Fruit fly (Drosophila melanogaster) whole organism, embryonic: Measurements from ENCODE around the gene lva.

Source experiments
- B-H1 ChIP-seq: fragments of 200-800 bp; sonication (Bioruptor generic); IDR thresholded peaks from 3 replicates; pipeline ENCODE4 v1.3.6; 2022; ENCODE audit warnings: missing biosample characterization, missing genetic modification characterization
- Blimp-1 ChIP-seq: fragments of 200-800 bp; sonication (Bioruptor generic); optimal IDR thresholded peaks from 3 replicates; lab custom pipeline; 2018; ENCODE audit warnings: missing biosample characterization, missing genetic modification characterization, mild to moderate bottlenecking, moderate library complexity, missing genetic modification reagents
- CG11247 ChIP-seq: fragments of 200-800 bp; sonication (Bioruptor generic); IDR thresholded peaks from 2 replicates; pipeline ENCODE4 v1.3.6; 2022; ENCODE audit warnings: missing biosample characterization, missing genetic modification characterization
- CG1233 ChIP-seq: fragments of 200-800 bp; sonication (Bioruptor generic); optimal IDR thresholded peaks from 4 replicates; lab custom pipeline; 2018; ENCODE audit warnings: missing biosample characterization, mild to moderate bottlenecking, missing genetic modification characterization
- CG12391 ChIP-seq: fragments of 200-800 bp; sonication (Bioruptor generic); optimal IDR thresholded peaks from 3 replicates; lab custom pipeline; 2018; ENCODE audit warnings: missing biosample characterization, mild to moderate bottlenecking, missing genetic modification characterization, moderate library complexity
- CG12769 ChIP-seq: fragments of 200-800 bp; sonication (Bioruptor generic); optimal IDR thresholded peaks from 2 replicates; lab custom pipeline; 2019; ENCODE audit warnings: missing biosample characterization, mild to moderate bottlenecking, missing genetic modification characterization, moderate library complexity
- CG13894 ChIP-seq: fragments of 200-800 bp; sonication (Bioruptor generic); optimal IDR thresholded peaks from 3 replicates; lab custom pipeline; 2018; ENCODE audit warnings: missing biosample characterization, mild to moderate bottlenecking, missing genetic modification characterization, moderate library complexity
- CG15514 ChIP-seq: fragments of 200-800 bp; sonication (Bioruptor generic); optimal IDR thresholded peaks from 3 replicates; lab custom pipeline; 2017; ENCODE audit warnings: missing biosample characterization, missing genetic modification characterization, mild to moderate bottlenecking, moderate library complexity, missing genetic modification reagents
- CG15696 ChIP-seq: fragments of 200-800 bp; sonication (Bioruptor generic); optimal IDR thresholded peaks from 2 replicates; lab custom pipeline; 2019; ENCODE audit warnings: missing biosample characterization, mild to moderate bottlenecking, missing genetic modification characterization, moderate library complexity
- CG16815 ChIP-seq: fragments of 200-800 bp; sonication (Bioruptor generic); optimal IDR thresholded peaks from 3 replicates; lab custom pipeline; 2017; ENCODE audit warnings: missing biosample characterization, mild to moderate bottlenecking, missing genetic modification characterization
- CG17385 ChIP-seq: fragments of 200-800 bp; sonication (Bioruptor generic); optimal IDR thresholded peaks from 3 replicates; lab custom pipeline; 2018; ENCODE audit warnings: missing biosample characterization, mild to moderate bottlenecking, missing genetic modification characterization
- CG18476 ChIP-seq: fragments of 200-800 bp; sonication (Bioruptor generic); optimal IDR thresholded peaks from 2 replicates; lab custom pipeline; 2016; ENCODE audit warnings: missing biosample characterization, mild to moderate bottlenecking, missing genetic modification characterization
- CG2120 ChIP-seq: fragments of 200-800 bp; sonication (Bioruptor generic); optimal IDR thresholded peaks from 3 replicates; lab custom pipeline; 2016; ENCODE audit warnings: missing biosample characterization, missing genetic modification characterization
- CG2202 ChIP-seq: fragments of 200-800 bp; sonication (Bioruptor generic); optimal IDR thresholded peaks from 2 replicates; lab custom pipeline; 2018; ENCODE audit warnings: missing biosample characterization, mild to moderate bottlenecking, missing genetic modification characterization
- CG3281 ChIP-seq: fragments of 200-800 bp; sonication (Bioruptor generic); optimal IDR thresholded peaks from 3 replicates; lab custom pipeline; 2017; ENCODE audit warnings: missing biosample characterization, mild to moderate bottlenecking, missing genetic modification characterization
- CG33213 ChIP-seq: fragments of 200-800 bp; sonication (Bioruptor generic); optimal IDR thresholded peaks from 3 replicates; lab custom pipeline; 2016; ENCODE audit warnings: missing biosample characterization, missing genetic modification characterization
- CG4424 ChIP-seq: fragments of 200-800 bp; sonication (Bioruptor generic); optimal IDR thresholded peaks from 3 replicates; lab custom pipeline; 2016; ENCODE audit warnings: missing biosample characterization, missing genetic modification characterization
- CG5953 ChIP-seq: fragments of 200-800 bp; sonication (Bioruptor generic); IDR thresholded peaks from 2 replicates; pipeline ENCODE4 v1.3.6; 2022; ENCODE audit warnings: missing biosample characterization, missing genetic modification characterization
- CG7786 ChIP-seq: fragments of 200-800 bp; sonication (Bioruptor generic); optimal IDR thresholded peaks from 2 replicates; lab custom pipeline; 2016; ENCODE audit warnings: missing biosample characterization, missing genetic modification characterization
- CG9609 ChIP-seq: fragments of 200-800 bp; sonication (Bioruptor generic); optimal IDR thresholded peaks from 3 replicates; lab custom pipeline; 2016; ENCODE audit warnings: missing biosample characterization, missing genetic modification characterization
- CG9797 ChIP-seq: fragments of 200-800 bp; sonication (Bioruptor generic); optimal IDR thresholded peaks from 3 replicates; lab custom pipeline; 2018; ENCODE audit warnings: missing biosample characterization, mild to moderate bottlenecking, missing genetic modification characterization
- CG9817 ChIP-seq: fragments of 200-800 bp; sonication (Bioruptor generic); optimal IDR thresholded peaks from 2 replicates; lab custom pipeline; 2018; ENCODE audit warnings: missing biosample characterization, mild to moderate bottlenecking, missing genetic modification characterization, moderate library complexity
- CrebB ChIP-seq: fragments of 200-800 bp; sonication (Bioruptor generic); optimal IDR thresholded peaks from 3 replicates; lab custom pipeline; 2018; ENCODE audit warnings: missing biosample characterization, mild to moderate bottlenecking, missing genetic modification characterization
- Fer1 ChIP-seq: fragments of 200-800 bp; sonication (Bioruptor generic); optimal IDR thresholded peaks from 2 replicates; lab custom pipeline; 2017; ENCODE audit warnings: missing biosample characterization, mild to moderate bottlenecking, missing genetic modification characterization
- HLH54F ChIP-seq: fragments of 200-800 bp; sonication (Bioruptor generic); optimal IDR thresholded peaks from 3 replicates; lab custom pipeline; 2016; ENCODE audit warnings: missing biosample characterization, missing genetic modification characterization
- Lhr ChIP-seq: fragments of 200-800 bp; sonication (Bioruptor generic); optimal IDR thresholded peaks from 3 replicates; lab custom pipeline; 2017; ENCODE audit warnings: mild to moderate bottlenecking, missing biosample characterization, missing genetic modification reagents, missing genetic modification characterization
- MBD-R2 ChIP-seq: fragments of 200-800 bp; sonication (Bioruptor generic); IDR thresholded peaks from 2 replicates; pipeline ENCODE4 v1.3.6; 2022; ENCODE audit warnings: missing biosample characterization, missing genetic modification characterization
- Rx ChIP-seq: fragments of 200-800 bp; sonication (Bioruptor generic); IDR thresholded peaks from 2 replicates; pipeline ENCODE4 v1.3.6; 2022; ENCODE audit warnings: missing biosample characterization, missing genetic modification characterization
- Sox102F ChIP-seq: fragments of 200-800 bp; sonication (Bioruptor generic); optimal IDR thresholded peaks from 2 replicates; lab custom pipeline; 2018; ENCODE audit warnings: missing biosample characterization, mild to moderate bottlenecking, missing genetic modification characterization, moderate library complexity
- Ssrp ChIP-seq: fragments of 200-800 bp; sonication (Bioruptor generic); optimal IDR thresholded peaks from 2 replicates; lab custom pipeline; 2018; ENCODE audit warnings: missing biosample characterization, mild to moderate bottlenecking, missing genetic modification characterization, moderate library complexity
- bab2 ChIP-seq: fragments of 200-800 bp; sonication (Bioruptor generic); optimal IDR thresholded peaks from 2 replicates; lab custom pipeline; 2016; ENCODE audit warnings: missing biosample characterization, missing genetic modification characterization
- cad ChIP-seq: fragments of >200 bp; optimal IDR thresholded peaks from 2 replicates; lab custom pipeline; 2017; ENCODE audit warnings: missing biosample characterization, missing genetic modification characterization
- cwo ChIP-seq: fragments of 200-800 bp; sonication (Bioruptor generic); optimal IDR thresholded peaks from 3 replicates; lab custom pipeline; 2017; ENCODE audit warnings: missing biosample characterization, missing genetic modification characterization, mild to moderate bottlenecking, moderate library complexity, missing genetic modification reagents
- dmrt99B ChIP-seq: fragments of 200-800 bp; sonication (Bioruptor generic); optimal IDR thresholded peaks from 2 replicates; lab custom pipeline; 2018; ENCODE audit warnings: missing biosample characterization, mild to moderate bottlenecking, missing genetic modification characterization, moderate library complexity
- dpn ChIP-seq, 2 experiments: fragments of 200-800 bp; sonication (Bioruptor generic); optimal IDR thresholded peaks; 3 replicates each; lab custom pipeline; 2016; ENCODE audit warnings: missing biosample characterization in 2 of 2, missing genetic modification characterization in 2 of 2
- fru ChIP-seq: fragments of >200 bp; optimal IDR thresholded peaks from 2 replicates; lab custom pipeline; 2017
- gcm ChIP-seq: fragments of 200-800 bp; sonication (Bioruptor generic); optimal IDR thresholded peaks from 2 replicates; lab custom pipeline; 2019; ENCODE audit warnings: missing biosample characterization, mild to moderate bottlenecking, missing genetic modification characterization, moderate library complexity
- gsb ChIP-seq: fragments of 200-800 bp; sonication (Bioruptor generic); IDR thresholded peaks from 2 replicates; pipeline ENCODE4 v1.3.6; 2022; ENCODE audit warnings: missing biosample characterization, missing genetic modification characterization
- ken ChIP-seq: fragments of 200-800 bp; sonication (Bioruptor generic); IDR thresholded peaks from 3 replicates; pipeline ENCODE4 v1.3.6; 2022; ENCODE audit warnings: missing biosample characterization, missing genetic modification characterization
- lola ChIP-seq, 3 experiments: fragments of >200 bp in 2 of 3; fragments of 200-800 bp in 1 of 3; sonication (Bioruptor generic) in 1 of 3; optimal IDR thresholded peaks; 2 replicates each; lab custom pipeline; 2017 to 2019; ENCODE audit warnings: missing biosample characterization in 3 of 3, missing genetic modification characterization in 3 of 3, mild to moderate bottlenecking in 1 of 3, moderate library complexity in 1 of 3
- pnt ChIP-seq: fragments of 200-800 bp; sonication (Bioruptor generic); optimal IDR thresholded peaks from 3 replicates; lab custom pipeline; 2016; ENCODE audit warnings: missing biosample characterization, missing genetic modification characterization
- pzg ChIP-seq: fragments of 200-800 bp; sonication (Bioruptor generic); optimal IDR thresholded peaks from 3 replicates; lab custom pipeline; 2018; ENCODE audit warnings: missing biosample characterization, mild to moderate bottlenecking, missing genetic modification characterization, moderate library complexity
- shn ChIP-seq: fragments of 200-800 bp; sonication (Bioruptor generic); optimal IDR thresholded peaks from 3 replicates; lab custom pipeline; 2016; ENCODE audit warnings: missing biosample characterization, missing genetic modification characterization
- so ChIP-seq: fragments of 200-800 bp; sonication (Bioruptor generic); IDR thresholded peaks from 3 replicates; pipeline ENCODE4 v1.3.6; 2022; ENCODE audit warnings: missing biosample characterization, missing genetic modification characterization
- sob ChIP-seq: fragments of 200-800 bp; sonication (Bioruptor generic); IDR thresholded peaks from 2 replicates; pipeline ENCODE4 v1.3.6; 2022; ENCODE audit warnings: missing biosample characterization, missing genetic modification characterization
- tap ChIP-seq: fragments of 200-800 bp; optimal IDR thresholded peaks from 3 replicates; lab custom pipeline; 2019; ENCODE audit warnings: missing biosample characterization, mild to moderate bottlenecking, missing genetic modification characterization, moderate library complexity
- tio ChIP-seq: fragments of 200-800 bp; sonication (Bioruptor generic); optimal IDR thresholded peaks from 2 replicates; lab custom pipeline; 2017; ENCODE audit warnings: missing biosample characterization, missing genetic modification characterization, inconsistent platforms
- unpg ChIP-seq: fragments of 200-800 bp; sonication (Bioruptor generic); optimal IDR thresholded peaks from 3 replicates; lab custom pipeline; 2018; ENCODE audit warnings: missing biosample characterization, mild to moderate bottlenecking, missing genetic modification characterization, moderate library complexity
- wdn ChIP-seq: fragments of 200-800 bp; sonication (Bioruptor generic); IDR thresholded peaks from 2 replicates; pipeline ENCODE4 v1.3.6; 2022; ENCODE audit warnings: missing biosample characterization, missing genetic modification characterization
- zfh1 ChIP-seq: fragments of 200-800 bp; sonication (Bioruptor generic); IDR thresholded peaks from 3 replicates; pipeline ENCODE4 v1.3.6; 2022; ENCODE audit warnings: missing biosample characterization, missing genetic modification characterization
- zfh2 ChIP-seq: fragments of 200-800 bp; sonication (Bioruptor generic); optimal IDR thresholded peaks from 2 replicates; lab custom pipeline; 2016; ENCODE audit warnings: missing biosample characterization, missing genetic modification characterization

Gene lva

DNA sequence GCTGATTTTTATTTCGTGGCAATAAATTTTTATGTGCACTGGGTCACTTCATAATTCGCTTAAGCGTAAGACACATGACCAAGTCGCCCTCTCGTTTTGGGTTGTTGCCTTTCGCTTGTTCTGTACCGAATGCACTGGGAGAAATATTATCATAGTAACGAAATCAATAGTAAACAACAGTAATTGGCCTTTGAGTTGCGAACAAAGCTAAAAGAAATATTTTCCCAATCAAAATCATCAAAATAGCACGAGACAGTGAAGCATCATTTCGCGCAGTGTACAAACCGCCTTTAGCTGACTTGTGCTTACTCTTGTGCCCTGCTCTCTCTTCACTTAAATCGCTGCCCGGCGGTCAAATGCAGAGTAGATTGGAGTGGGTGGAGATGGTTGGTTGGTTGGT lies 45.7 kb upstream of the lva start (continued):
- TF ChIP-seq CG12769, result peak; percentile 78
- TF ChIP-seq shn (GFP tag; lab: Kevin White, UChicago), result peak; percentile 14
- peak; percentile 42 for TF ChIP-seq tap (tag; lab: Kevin White, UChicago)
- TF ChIP-seq Sox102F, result peak; percentile 58
- TF ChIP-seq fru (lab: Kevin White, UChicago), result no peak
- TF ChIP-seq Rx, result peak; percentile 52
- TF ChIP-seq CG16815, result peak; percentile 32
- 0 out of 2 replicates have a peak, but pooled peaks have one; percentile 46 for TF ChIP-seq CG11247 (GFP tag; lab: Robert Waterston, UW)
- TF ChIP-seq CG9817, result peak; percentile 30
- TF ChIP-seq gcm (GFP tag; lab: Kevin White, UChicago), result peak; percentile 0
- no peak for TF ChIP-seq zfh2 (GFP tag; lab: Kevin White, UChicago)
- TF ChIP-seq sob (GFP tag; lab: Robert Waterston, UW), result peak; percentile 57
- peak; percentile 34 for TF ChIP-seq CG15514 (GFP tag; lab: Kevin White, UChicago)
- TF ChIP-seq cwo (GFP tag; lab: Kevin White, UChicago), result peak; percentile 5
- peak; percentile 46 for TF ChIP-seq Blimp-1 (GFP tag; lab: Kevin White, UChicago)
- TF ChIP-seq MBD-R2 (GFP tag; lab: Robert Waterston, UW), result peak; percentile 16; the same call in 1 of the 2 replicates
- TF ChIP-seq CG13894 (tag; lab: Kevin White, UChicago), result no peak
- TF ChIP-seq HLH54F, result peak; percentile 14
- no peak for TF ChIP-seq wdn (GFP tag; lab: Robert Waterston, UW)
- peak; percentile 23 for TF ChIP-seq tio (GFP tag; lab: Kevin White, UChicago)
- peak; percentile 58; the same call in 2 of the 3 replicates for TF ChIP-seq zfh1 (GFP tag; lab: Robert Waterston, UW)
- TF ChIP-seq CG12391 (tag; lab: Kevin White, UChicago), result peak; percentile 49
- TF ChIP-seq pzg (GFP tag; lab: Kevin White, UChicago), result no peak
- no peak; the same call in 2 of the 3 replicates for TF ChIP-seq B-H1 (GFP tag; lab: Robert Waterston, UW)
- no peak for TF ChIP-seq CG9797 (GFP tag; lab: Kevin White, UChicago)
- TF ChIP-seq CG7786 (GFP tag; lab: Kevin White, UChicago), result peak; percentile 33
- TF ChIP-seq CG9609, result peak; percentile 46
- peak; percentile 45 to 54 for TF ChIP-seq dpn (GFP tag; optimal IDR thresholded peaks at IDR 0.05; lab: Kevin White, UChicago)
- no peak for TF ChIP-seq so (GFP tag; lab: Robert Waterston, UW)
- TF ChIP-seq bab2 (GFP tag; lab: Kevin White, UChicago), result peak; percentile 42
- TF ChIP-seq ken (GFP tag; lab: Robert Waterston, UW), result peak; percentile 54; the same call in 1 of the 3 replicates
- TF ChIP-seq CG3281 (GFP tag; lab: Kevin White, UChicago), result peak; percentile 29
- peak; percentile 46 for TF ChIP-seq CG17385 (GFP tag; lab: Kevin White, UChicago)
- no peak for TF ChIP-seq Lhr
- peak; percentile 9 for TF ChIP-seq CG2202 (tag; lab: Kevin White, UChicago)
- TF ChIP-seq unpg, result peak; percentile 62
- peak; percentile 50 for TF ChIP-seq Fer1 (GFP tag; lab: Kevin White, UChicago)
- no peak for TF ChIP-seq CrebB
- TF ChIP-seq CG5953 (GFP tag; lab: Robert Waterston, UW), result no peak
- peak; percentile 68 for TF ChIP-seq dmrt99B (tag; lab: Kevin White, UChicago)
- TF ChIP-seq CG2120, result peak; percentile 62
- TF ChIP-seq CG33213 (GFP tag; lab: Kevin White, UChicago), result peak; percentile 22
- TF ChIP-seq CG1233 (GFP tag; lab: Kevin White, UChicago), result peak; percentile 20
- TF ChIP-seq lola (GFP tag; optimal IDR thresholded peaks at IDR 0.05; lab: Kevin White, UChicago), result peak in 1 of 3 experiments; percentile 40
- TF ChIP-seq cad (GFP tag; lab: Kevin White, UChicago), result no peak
- no peak for TF ChIP-seq gsb
- TF ChIP-seq pnt (GFP tag; lab: Kevin White, UChicago), result peak; percentile 63
- peak; percentile 28 for TF ChIP-seq CG4424
- TF ChIP-seq CG18476 (GFP tag; lab: Kevin White, UChicago), result no peak
- peak; percentile 52 for TF ChIP-seq Ssrp (tag; lab: Kevin White, UChicago)
- TF ChIP-seq CG15696 (tag; lab: Kevin White, UChicago), result peak; percentile 15
